Fruit fly (Drosophila melanogaster): ENCODE results near the gene CG12480.

dm6 chrX:14215834-14216233 lies 46.4 kb downstream of the CG12480 start:
- TF ChIP-seq CTCF (optimal IDR thresholded peaks at IDR 0.05) (no peak), CG8478 (optimal IDR thresholded peaks at IDR 0.05) (no peak)

Measured in S2 (cell line).